Worm (Caenorhabditis elegans) whole organism, mixed stage, embryonic: ENCODE results near the gene T04C10.3.

Source experiments
- M03D4.4 ChIP-seq: sonication (generic microtip); optimal IDR thresholded peaks from 2 replicates; lab custom pipeline; 2017; ENCODE audit warnings: mild to moderate bottlenecking, missing genetic modification characterization, missing compliant biosample characterization
- bed-3 ChIP-seq: fragments of 200-800 bp; sonication (Bioruptor generic); optimal IDR thresholded peaks from 3 replicates; lab custom pipeline; 2018; ENCODE audit warnings: mild to moderate bottlenecking, missing genetic modification characterization, moderate library complexity, missing compliant biosample characterization
- blmp-1 ChIP-seq: fragments of 150-350 bp; optimal IDR thresholded peaks from 2 replicates; lab custom pipeline; 2014; ENCODE audit warnings: missing biosample characterization, missing genetic modification characterization
- ceh-39 ChIP-seq: fragments of 150-350 bp; optimal IDR thresholded peaks from 2 replicates; lab custom pipeline; 2014; ENCODE audit warnings: missing biosample characterization, missing genetic modification characterization
- ceh-43 ChIP-seq: fragments of 200-800 bp; sonication (Bioruptor generic); optimal IDR thresholded peaks from 2 replicates; lab custom pipeline; 2018; ENCODE audit warnings: mild to moderate bottlenecking, missing genetic modification characterization, moderate library complexity, missing compliant biosample characterization
- ceh-83 ChIP-seq: fragments of 200-800 bp; sonication (Bioruptor generic); optimal IDR thresholded peaks from 2 replicates; lab custom pipeline; 2018; ENCODE audit warnings: mild to moderate bottlenecking, missing genetic modification characterization, missing compliant biosample characterization
- ces-1 ChIP-seq: fragments of 150-350 bp; optimal IDR thresholded peaks from 2 replicates; lab custom pipeline; 2014; ENCODE audit warnings: missing biosample characterization, missing genetic modification reagents, missing genetic modification characterization
- cnd-1 ChIP-seq: fragments of 200-800 bp; sonication (Bioruptor generic); optimal IDR thresholded peaks from 2 replicates; lab custom pipeline; 2018; ENCODE audit warnings: mild to moderate bottlenecking, missing genetic modification characterization, missing compliant biosample characterization
- drap-1 ChIP-seq: fragments of 200-800 bp; sonication (Bioruptor generic); optimal IDR thresholded peaks from 3 replicates; lab custom pipeline; 2018; ENCODE audit warnings: mild to moderate bottlenecking, missing genetic modification characterization, missing compliant biosample characterization
- elt-1 ChIP-seq: sonication (generic microtip); optimal IDR thresholded peaks from 2 replicates; lab custom pipeline; 2017; ENCODE audit warnings: missing genetic modification characterization, mild to moderate bottlenecking, missing compliant biosample characterization, antibody characterized with exemption, moderate library complexity, borderline replicate concordance; ENCODE audit not compliant: insufficient read depth
- elt-3 ChIP-seq: fragments of 150-350 bp; optimal IDR thresholded peaks from 2 replicates; lab custom pipeline; 2014; ENCODE audit warnings: missing biosample characterization, missing genetic modification characterization
- flh-1 ChIP-seq: fragments of 200-800 bp; sonication (Bioruptor generic); optimal IDR thresholded peaks from 2 replicates; lab custom pipeline; 2018; ENCODE audit warnings: mild to moderate bottlenecking, missing genetic modification characterization, moderate library complexity, missing compliant biosample characterization
- ham-2 ChIP-seq: fragments of 200-800 bp; sonication (Bioruptor generic); optimal IDR thresholded peaks from 2 replicates; lab custom pipeline; 2018; ENCODE audit warnings: mild to moderate bottlenecking, missing genetic modification characterization, missing compliant biosample characterization
- hlh-1 ChIP-seq: fragments of 150-350 bp; optimal IDR thresholded peaks from 2 replicates; lab custom pipeline; 2014; ENCODE audit warnings: missing biosample characterization, missing genetic modification reagents, missing genetic modification characterization
- lin-13 ChIP-seq: fragments of 150-350 bp; optimal IDR thresholded peaks from 2 replicates; lab custom pipeline; 2014; ENCODE audit warnings: missing biosample characterization, missing genetic modification characterization
- lin-32 ChIP-seq: fragments of 200-800 bp; sonication (Bioruptor generic); optimal IDR thresholded peaks from 2 replicates; lab custom pipeline; 2018; ENCODE audit warnings: mild to moderate bottlenecking, missing genetic modification characterization, missing compliant biosample characterization
- lsy-2 ChIP-seq: fragments of 150-350 bp; optimal IDR thresholded peaks from 2 replicates; lab custom pipeline; 2014; ENCODE audit warnings: missing biosample characterization, missing genetic modification characterization
- mab-5 ChIP-seq: fragments of 150-350 bp; optimal IDR thresholded peaks from 2 replicates; lab custom pipeline; 2014; ENCODE audit warnings: missing biosample characterization, missing genetic modification characterization
- mep-1 ChIP-seq: fragments of 150-350 bp; optimal IDR thresholded peaks from 2 replicates; lab custom pipeline; 2017; ENCODE audit warnings: missing biosample characterization, missing genetic modification reagents, missing genetic modification characterization, inconsistent platforms
- mls-2 ChIP-seq: sonication (generic microtip); optimal IDR thresholded peaks from 2 replicates; lab custom pipeline; 2016; ENCODE audit warnings: mild to moderate bottlenecking, missing genetic modification characterization, moderate library complexity, missing compliant biosample characterization
- nhr-12 ChIP-seq: fragments of 150-350 bp; optimal IDR thresholded peaks from 2 replicates; lab custom pipeline; 2014; ENCODE audit warnings: missing biosample characterization, missing genetic modification characterization
- nhr-2 ChIP-seq: fragments of 150-350 bp; optimal IDR thresholded peaks from 2 replicates; lab custom pipeline; 2014; ENCODE audit warnings: missing biosample characterization, missing genetic modification characterization
- nhr-237 ChIP-seq: fragments of 150-350 bp; optimal IDR thresholded peaks from 2 replicates; lab custom pipeline; 2014; ENCODE audit warnings: missing biosample characterization, missing genetic modification characterization
- nhr-28 ChIP-seq: fragments of 150-350 bp; optimal IDR thresholded peaks from 2 replicates; lab custom pipeline; 2014; ENCODE audit warnings: missing biosample characterization, missing genetic modification characterization
- nhr-76 ChIP-seq: sonication (generic microtip); optimal IDR thresholded peaks from 2 replicates; lab custom pipeline; 2017; ENCODE audit warnings: missing biosample characterization, missing genetic modification characterization
- pha-4 ChIP-seq: fragments of 150-350 bp; optimal IDR thresholded peaks from 2 replicates; lab custom pipeline; 2018; ENCODE audit warnings: missing biosample characterization, missing genetic modification reagents, missing genetic modification characterization
- sem-2 ChIP-seq: fragments of 200-800 bp; sonication (Bioruptor generic); optimal IDR thresholded peaks from 2 replicates; lab custom pipeline; 2018; ENCODE audit warnings: mild to moderate bottlenecking, missing genetic modification characterization, missing compliant biosample characterization
- snpc-4 ChIP-seq: fragments of 150-350 bp; optimal IDR thresholded peaks from 2 replicates; lab custom pipeline; 2014; ENCODE audit warnings: missing biosample characterization, missing genetic modification characterization
- sptf-1 ChIP-seq: sonication (generic microtip); optimal IDR thresholded peaks from 2 replicates; lab custom pipeline; 2017; ENCODE audit warnings: mild to moderate bottlenecking, missing genetic modification characterization, moderate library complexity, missing compliant biosample characterization
- tbx-8 ChIP-seq: fragments of 200-800 bp; sonication (Bioruptor generic); optimal IDR thresholded peaks from 2 replicates; lab custom pipeline; 2018; ENCODE audit warnings: mild to moderate bottlenecking, missing genetic modification characterization, moderate library complexity, missing compliant biosample characterization
- unc-120 ChIP-seq: sonication (generic microtip); optimal IDR thresholded peaks from 2 replicates; lab custom pipeline; 2017; ENCODE audit warnings: missing genetic modification characterization, missing compliant biosample characterization; ENCODE audit not compliant: poor library complexity, severe bottlenecking
- unc-39 ChIP-seq: fragments of 150-350 bp; optimal IDR thresholded peaks from 2 replicates; lab custom pipeline; 2014; ENCODE audit warnings: missing biosample characterization, missing genetic modification characterization
- unc-62 ChIP-seq: fragments of 150-350 bp; optimal IDR thresholded peaks from 2 replicates; lab custom pipeline; 2014; ENCODE audit warnings: missing biosample characterization, missing genetic modification reagents, missing genetic modification characterization
- zip-8 ChIP-seq: fragments of 150-350 bp; optimal IDR thresholded peaks from 2 replicates; lab custom pipeline; 2014; ENCODE audit warnings: missing biosample characterization, missing genetic modification characterization
- ztf-11 ChIP-seq: fragments of 150-350 bp; optimal IDR thresholded peaks from 2 replicates; lab custom pipeline; 2014; ENCODE audit warnings: missing biosample characterization, missing genetic modification characterization

T04C10.3 gene

ce11 chrX:14786821-14787556 is 25.2 kb upstream of the T04C10.3 start:
- TF ChIP-seq pha-4 (tag; lab: Kevin White, UChicago) (no peak), nhr-28 (tag; lab: Kevin White, UChicago) (no peak), bed-3 (GFP tag; lab: Kevin White, UChicago) (no peak)

- TF ChIP-seq unc-62 (no peak), nhr-28 (tag; lab: Kevin White, UChicago) (no peak), nhr-237 (tag; lab: Kevin White, UChicago) (no peak), nhr-2 (tag; lab: Kevin White, UChicago) (no peak), tbx-8 (GFP tag; lab: Kevin White, UChicago) (no peak), drap-1 (GFP tag; lab: Kevin White, UChicago) (no peak), lin-13 (tag; lab: Kevin White, UChicago) (no peak), ztf-11 (tag; lab: Kevin White, UChicago) (no peak), hlh-1 (tag; lab: Kevin White, UChicago) (no peak), cnd-1 (no peak), ceh-83 (GFP tag; lab: Kevin White, UChicago) (no peak), lin-32 (GFP tag; lab: Kevin White, UChicago) (no peak), elt-1 (tag; lab: Kevin White, UChicago) (no peak), ceh-39 (tag; lab: Kevin White, UChicago) (no peak), ces-1 (GFP tag; lab: Kevin White, UChicago) (no peak), mab-5 (no peak), mls-2 (no peak), unc-39 (tag; lab: Kevin White, UChicago) (no peak), flh-1 (GFP tag; lab: Kevin White, UChicago) (no peak), bed-3 (GFP tag; lab: Kevin White, UChicago) (no peak)
Observed at ce11 chrX:14787557-14787932, 24.6 kb upstream of the T04C10.3 start.

- TF ChIP-seq elt-1 (tag; lab: Kevin White, UChicago) (peak; percentile 93), sem-2 (GFP tag; lab: Kevin White, UChicago) (no peak), lsy-2 (tag; lab: Kevin White, UChicago) (no peak), lin-13 (tag; lab: Kevin White, UChicago) (no peak), mab-5 (no peak), unc-62 (peak; percentile 91), sptf-1 (no peak), flh-1 (GFP tag; lab: Kevin White, UChicago) (no peak), nhr-12 (tag; lab: Kevin White, UChicago) (no peak), hlh-1 (tag; lab: Kevin White, UChicago) (no peak), ceh-39 (tag; lab: Kevin White, UChicago) (no peak), bed-3 (GFP tag; lab: Kevin White, UChicago) (no peak), mls-2 (no peak), ceh-83 (GFP tag; lab: Kevin White, UChicago) (no peak), lin-32 (GFP tag; lab: Kevin White, UChicago) (no peak), nhr-2 (tag; lab: Kevin White, UChicago) (peak; percentile 13), nhr-237 (tag; lab: Kevin White, UChicago) (no peak), cnd-1 (no peak), elt-3 (peak; percentile 89), nhr-28 (tag; lab: Kevin White, UChicago) (no peak), unc-39 (tag; lab: Kevin White, UChicago) (no peak), nhr-76 (no peak), zip-8 (tag; lab: Kevin White, UChicago) (no peak), unc-120 (no peak), tbx-8 (GFP tag; lab: Kevin White, UChicago) (no peak), drap-1 (GFP tag; lab: Kevin White, UChicago) (no peak), snpc-4 (no peak), ceh-43 (no peak), ham-2 (GFP tag; lab: Kevin White, UChicago) (peak; percentile 88), M03D4.4 (tag; lab: Kevin White, UChicago) (no peak), ces-1 (GFP tag; lab: Kevin White, UChicago) (no peak), blmp-1 (tag; lab: Kevin White, UChicago) (no peak), mep-1 (tag; lab: Kevin White, UChicago) (peak; percentile 23), ztf-11 (tag; lab: Kevin White, UChicago) (no peak), pha-4 (tag; lab: Kevin White, UChicago) (no peak)
Observed at ce11 chrX:14790320-14791048, 21.7 kb upstream of the T04C10.3 start, which contains the start of gene tatn-1. Gene tatn-1, plus strand, starts transcription at chrX:14791008.
